Worm (Caenorhabditis elegans) whole organism, dauer: Measurements from ENCODE around the gene K02E11.3.
"Not testable (repeated sequence)": the region's sequence is repeated elsewhere in the genome, so short reads cannot be mapped to it uniquely, and the experiment has no call there.

ENCODE experiments used
- unc-62 ChIP-seq: sonication (generic microtip); optimal IDR thresholded peaks from 2 replicates; lab custom pipeline; 2017; ENCODE audit warnings: missing biosample characterization, missing genetic modification reagents, missing genetic modification characterization

The K02E11.3 gene

ce11 chrV:14246761-14247160 lies at the start of gene K02E11.3:
K02E11.3 (minus strand) TSS chrV:14246861.
- no peak for TF ChIP-seq unc-62 (GFP tag; lab: Kevin White, UChicago)

DNA sequence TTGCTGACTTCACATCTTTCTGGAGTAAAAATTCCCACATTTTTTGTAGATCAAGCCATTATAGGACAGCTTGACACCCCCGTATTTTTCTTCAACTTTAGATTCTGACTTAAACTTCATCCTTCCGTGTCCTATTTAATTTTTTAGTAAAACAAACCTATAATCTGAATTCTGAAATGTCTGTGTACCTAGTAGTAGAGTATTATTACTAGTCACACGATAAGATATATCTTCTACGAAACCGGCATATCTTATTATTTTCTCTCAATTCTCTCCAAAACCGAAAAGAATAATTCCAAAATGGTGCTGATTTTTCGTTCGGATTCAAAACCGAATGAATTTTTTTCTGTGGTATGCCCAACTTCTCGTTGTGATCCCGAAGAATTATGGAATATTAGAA lies 47.7 kb upstream of the K02E11.3 start, which contains the start of gene F14D7.9:
F14D7.9 (plus strand) TSS at position 301 of the 400 bp plus-strand sequence.
- TF ChIP-seq unc-62 (GFP tag; lab: Kevin White, UChicago), result no peak

ce11 chrV:14293667-14294194 lies 47.1 kb upstream of the K02E11.3 start, which contains the start of gene F14D7.2:
F14D7.2 (minus strand) TSS chrV:14293717.
- TF ChIP-seq unc-62 (GFP tag; lab: Kevin White, UChicago), result no peak

DNA sequence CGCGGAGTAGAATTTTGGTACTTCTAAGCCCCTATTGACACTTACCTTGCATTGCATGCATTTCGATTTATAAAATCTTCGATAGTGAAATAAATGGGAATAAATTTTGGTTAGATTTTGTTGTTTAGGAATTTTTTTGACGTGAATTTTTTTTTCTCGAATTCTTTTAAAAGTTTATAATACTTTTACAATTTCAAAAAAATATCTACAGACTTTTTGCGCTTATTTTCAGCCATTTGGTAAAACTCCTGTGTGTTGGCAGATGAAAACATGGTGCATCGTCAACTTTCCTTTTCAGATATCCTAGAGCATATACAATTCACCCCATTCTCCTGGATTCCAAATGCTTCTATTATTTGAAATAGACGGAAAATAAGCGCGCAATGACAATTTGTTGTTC lies 44.0 kb upstream of the K02E11.3 start, which contains the start of gene F14D7.18:
F14D7.18 (minus strand) TSS at position 101 of the 400 bp plus-strand sequence.
- TF ChIP-seq unc-62 (GFP tag; lab: Kevin White, UChicago), result no peak

DNA sequence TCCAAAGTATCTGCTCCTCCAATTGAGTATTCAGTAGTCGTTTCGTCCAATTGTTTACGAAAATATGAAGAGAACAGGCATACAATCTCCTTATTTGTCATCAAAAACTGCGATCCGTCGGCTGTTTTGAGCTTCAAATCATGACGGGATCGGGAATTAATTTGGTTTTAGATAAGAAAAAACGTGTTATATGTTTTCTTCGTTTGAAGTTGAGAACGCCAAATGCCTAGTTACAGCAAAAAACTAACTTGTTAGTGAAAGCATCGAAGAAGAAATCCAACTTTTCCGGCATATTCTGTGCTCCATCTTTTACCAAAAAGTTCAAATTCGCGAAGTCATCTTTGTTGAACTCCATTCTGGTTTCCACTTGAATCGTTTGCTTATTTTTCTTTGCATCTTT lies 42.7 kb upstream of the K02E11.3 start, which contains the start of gene F14D7.1:
F14D7.1 (minus strand) TSS at position 101 of the 400 bp plus-strand sequence.
- TF ChIP-seq unc-62 (GFP tag; lab: Kevin White, UChicago), result no peak

ce11 chrV:14285803-14286202 lies 39.1 kb upstream of the K02E11.3 start, which contains the start of gene F40G12.11:
F40G12.11 (plus strand) TSS chrV:14286171.
- TF ChIP-seq unc-62 (GFP tag; lab: Kevin White, UChicago), result no peak

- no peak for TF ChIP-seq unc-62 (GFP tag; lab: Kevin White, UChicago)
These were observed 36.6 kb upstream of the K02E11.3 start, which contains the start of gene F40G12.10 for ce11 chrV:14283241-14283640. F40G12.10 (plus strand) TSS chrV:14283541.

ce11 chrV:14282222-14282709 lies 35.6 kb upstream of the K02E11.3 start, which contains the start of the genes srt-74 and F40G12.9:
srt-74 (minus strand) TSS chrV:14282322.
F40G12.9 (plus strand) TSS chrV:14282659.
- no peak for TF ChIP-seq unc-62 (GFP tag; lab: Kevin White, UChicago)

ce11 chrV:14279777-14280176 lies 33.1 kb upstream of the K02E11.3 start, which contains the start of gene srt-33:
srt-33 (minus strand) TSS chrV:14279877.
- TF ChIP-seq unc-62 (GFP tag; lab: Kevin White, UChicago), result no peak

DNA sequence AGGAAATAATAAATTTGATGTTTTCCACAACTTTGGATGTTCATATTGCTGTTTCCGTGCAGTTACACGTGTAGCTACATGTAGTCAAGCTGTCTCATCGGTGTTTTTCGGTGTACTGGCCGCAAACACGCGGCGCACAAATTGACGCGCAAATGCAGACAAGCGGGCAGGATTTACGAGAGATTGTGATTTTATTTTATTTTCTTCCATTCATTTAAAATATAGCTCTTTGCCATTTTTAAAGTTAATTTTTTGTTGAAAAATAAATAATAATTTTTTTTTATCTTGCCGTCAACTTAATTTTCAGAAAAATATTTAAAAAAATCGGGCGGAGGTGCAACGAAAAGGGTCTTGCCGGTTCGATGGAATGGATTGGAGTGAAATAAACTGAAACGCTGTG lies 27.6 kb upstream of the K02E11.3 start, which contains the start of gene F40G12.7:
F40G12.7 (plus strand) TSS at position 301 of the 400 bp plus-strand sequence.
- TF ChIP-seq unc-62 (GFP tag; lab: Kevin White, UChicago), result not testable (repeated sequence)

- no peak for TF ChIP-seq unc-62 (GFP tag; lab: Kevin White, UChicago)
These were observed 26.4 kb upstream of the K02E11.3 start, which contains the start of gene F40G12.6 for ce11 chrV:14273019-14273418. F40G12.6 (minus strand) TSS chrV:14273119.

DNA sequence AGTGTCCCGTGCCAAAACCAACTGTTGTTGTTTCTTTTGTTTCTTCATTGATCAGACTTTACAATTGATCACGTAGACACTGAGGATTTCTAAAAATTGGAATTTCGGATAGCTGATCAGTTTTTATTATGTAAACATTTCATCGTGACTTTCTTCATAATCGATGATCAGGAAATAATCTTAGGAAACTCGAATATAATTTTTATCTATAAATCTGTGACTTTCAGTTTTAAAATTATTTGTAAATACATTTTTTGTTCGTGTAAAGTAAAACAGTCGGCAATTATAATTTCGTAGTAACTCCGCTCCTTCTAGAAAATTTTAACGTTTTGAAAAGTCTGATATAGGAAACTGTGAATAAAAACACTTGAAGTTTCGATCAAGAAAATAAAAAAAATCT lies 24.1 kb upstream of the K02E11.3 start, which contains the start of gene F40G12.5:
F40G12.5 (minus strand) TSS at position 101 of the 400 bp plus-strand sequence.
- TF ChIP-seq unc-62 (GFP tag; lab: Kevin White, UChicago), result no peak

- TF ChIP-seq unc-62 (GFP tag; lab: Kevin White, UChicago), result no peak
These were observed 22.0 kb upstream of the K02E11.3 start, which contains the start of gene F40G12.4 for ce11 chrV:14268616-14269015. F40G12.4 (minus strand) TSS chrV:14268716.

ce11 chrV:14267326-14267942 lies 20.8 kb upstream of the K02E11.3 start:
- no peak for TF ChIP-seq unc-62 (GFP tag; lab: Kevin White, UChicago)

DNA sequence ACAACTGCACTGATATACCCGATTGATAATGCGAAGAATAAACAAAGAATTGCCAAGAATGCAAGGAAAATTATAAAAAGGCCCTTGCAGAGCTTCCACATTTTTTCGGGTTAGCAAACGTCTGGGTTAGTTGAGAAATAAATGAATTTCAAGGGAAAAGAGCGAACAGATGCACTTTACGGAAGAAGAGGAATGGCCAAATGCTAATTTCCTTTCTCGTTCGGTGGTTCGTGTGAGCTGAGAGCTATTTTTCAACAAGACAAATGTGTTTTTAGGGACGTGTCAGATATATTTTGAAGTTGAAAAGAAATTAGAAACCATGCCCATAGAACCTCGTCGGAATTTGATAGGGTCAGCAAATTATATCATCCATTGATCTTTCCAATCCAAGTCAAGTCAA lies 14.2 kb upstream of the K02E11.3 start, which contains the start of gene F40G12.2:
F40G12.2 (minus strand) TSS at position 101 of the 400 bp plus-strand sequence.
- no peak for TF ChIP-seq unc-62 (GFP tag; lab: Kevin White, UChicago)

DNA sequence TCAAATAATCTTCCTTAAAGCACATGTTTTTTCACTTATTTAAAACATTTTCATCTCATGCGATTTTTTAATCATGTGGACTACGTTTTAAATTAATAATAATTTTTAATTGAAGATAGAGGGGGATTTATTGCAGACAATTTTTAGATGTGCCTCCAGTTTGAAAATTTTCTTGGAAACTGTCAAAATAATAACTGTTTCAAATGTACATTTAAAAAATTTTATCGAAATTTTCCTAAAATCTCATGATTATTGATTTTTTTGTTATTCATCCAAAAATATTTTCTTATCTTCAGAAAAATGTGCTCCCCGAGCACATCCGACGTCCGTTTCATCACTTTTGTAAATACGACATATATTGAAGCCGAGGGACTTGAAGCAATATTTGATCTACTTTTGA lies 10.2 kb upstream of the K02E11.3 start, which contains the start of gene sre-8:
sre-8 (plus strand) TSS at position 301 of the 400 bp plus-strand sequence.
- TF ChIP-seq unc-62 (GFP tag; lab: Kevin White, UChicago), result no peak
